Worm (Caenorhabditis elegans) whole organism, young adult: ENCODE results near the gene grl-9.

Experiments
- B0019.2 ChIP-seq: fragments of 200-800 bp; sonication (Bioruptor generic); conservative IDR thresholded peaks from 2 replicates; pipeline ENCODE4 v1.3.6; 2022; ENCODE audit warnings: missing genetic modification reagents, missing genetic modification characterization, missing compliant biosample characterization
- F10E7.11 ChIP-seq: sonication (generic microtip); optimal IDR thresholded peaks from 2 replicates; lab custom pipeline; 2017; ENCODE audit warnings: mild to moderate bottlenecking, missing genetic modification characterization, moderate library complexity, missing compliant biosample characterization
- F33H1.4 ChIP-seq: fragments of 200-800 bp; sonication (Bioruptor generic); IDR thresholded peaks from 2 replicates; pipeline ENCODE4 v1.3.6; 2022; ENCODE audit warnings: missing genetic modification reagents, missing genetic modification characterization, missing compliant biosample characterization
- F55B11.4 ChIP-seq: sonication (generic microtip); optimal IDR thresholded peaks from 2 replicates; lab custom pipeline; 2016; ENCODE audit warnings: missing compliant biosample characterization, missing genetic modification characterization, borderline replicate concordance; ENCODE audit not compliant: insufficient read depth
- F57C9.4 ChIP-seq: sonication (generic microtip); optimal IDR thresholded peaks from 2 replicates; lab custom pipeline; 2017; ENCODE audit warnings: mild to moderate bottlenecking, missing genetic modification characterization, missing compliant biosample characterization
- K11D2.4 ChIP-seq: fragments of 200-800 bp; sonication (Bioruptor generic); IDR thresholded peaks from 2 replicates; pipeline ENCODE4 v1.3.6; 2022; ENCODE audit warnings: missing genetic modification reagents, missing genetic modification characterization, missing compliant biosample characterization
- T26A5.8 ChIP-seq: sonication (generic microtip); optimal IDR thresholded peaks from 2 replicates; lab custom pipeline; 2016; ENCODE audit warnings: missing genetic modification characterization, missing compliant biosample characterization
- Y95B8A.8 ChIP-seq: fragments of 200-800 bp; sonication (Bioruptor generic); IDR thresholded peaks from 2 replicates; pipeline ENCODE4 v1.3.6; 2022; ENCODE audit warnings: missing genetic modification reagents, missing genetic modification characterization, missing compliant biosample characterization
- ZK185.1 ChIP-seq: sonication (generic microtip); optimal IDR thresholded peaks from 2 replicates; lab custom pipeline; 2016; ENCODE audit warnings: mild to moderate bottlenecking, missing genetic modification characterization, missing compliant biosample characterization; ENCODE audit not compliant: poor library complexity, severe bottlenecking
- akir-1 ChIP-seq: fragments of 200-800 bp; sonication (Bioruptor generic); optimal IDR thresholded peaks from 2 replicates; lab custom pipeline; 2018; ENCODE audit warnings: mild to moderate bottlenecking, missing genetic modification characterization, moderate library complexity, missing compliant biosample characterization
- bed-2 ChIP-seq: fragments of 200-800 bp; sonication (Bioruptor generic); IDR thresholded peaks from 2 replicates; pipeline ENCODE4 v1.3.6; 2022; ENCODE audit warnings: missing genetic modification reagents, missing genetic modification characterization, missing compliant biosample characterization
- ceh-40 ChIP-seq: fragments of 200-800 bp; sonication (Bioruptor generic); IDR thresholded peaks from 2 replicates; pipeline ENCODE4 v1.3.6; 2022; ENCODE audit warnings: missing genetic modification characterization, missing compliant biosample characterization
- dox-1 ChIP-seq: fragments of 200-800 bp; sonication (Bioruptor generic); IDR thresholded peaks from 2 replicates; pipeline ENCODE4 v1.3.6; 2022; ENCODE audit warnings: missing genetic modification reagents, missing genetic modification characterization, missing compliant biosample characterization
- dpff-1 ChIP-seq: sonication (generic microtip); optimal IDR thresholded peaks from 2 replicates; lab custom pipeline; 2017; ENCODE audit warnings: mild to moderate bottlenecking, missing genetic modification characterization, missing compliant biosample characterization
- efl-1 ChIP-seq: fragments of 150-350 bp; optimal IDR thresholded peaks from 2 replicates; lab custom pipeline; 2014; ENCODE audit warnings: missing biosample characterization, missing genetic modification reagents, missing genetic modification characterization
- egl-18 ChIP-seq: fragments of 200-800 bp; sonication (Bioruptor generic); IDR thresholded peaks from 2 replicates; pipeline ENCODE4 v1.3.6; 2022; ENCODE audit warnings: missing genetic modification reagents, missing genetic modification characterization, missing compliant biosample characterization
- egrh-3 ChIP-seq: fragments of 200-800 bp; sonication (Bioruptor generic); IDR thresholded peaks from 2 replicates; pipeline ENCODE4 v1.3.6; 2022; ENCODE audit warnings: missing genetic modification reagents, missing genetic modification characterization, missing compliant biosample characterization
- fkh-3 ChIP-seq: sonication (generic microtip); optimal IDR thresholded peaks from 2 replicates; lab custom pipeline; 2016; ENCODE audit warnings: mild to moderate bottlenecking, missing genetic modification characterization, missing compliant biosample characterization
- hlh-12 ChIP-seq: sonication (generic microtip); optimal IDR thresholded peaks from 2 replicates; lab custom pipeline; 2016; ENCODE audit warnings: missing genetic modification characterization, missing compliant biosample characterization
- hmg-20 ChIP-seq: fragments of 200-800 bp; sonication (Bioruptor generic); IDR thresholded peaks from 2 replicates; pipeline ENCODE4 v1.3.6; 2022; ENCODE audit warnings: missing genetic modification reagents, missing genetic modification characterization, missing compliant biosample characterization
- hsf-1 ChIP-seq: fragments of 200-800 bp; sonication (Bioruptor generic); IDR thresholded peaks from 2 replicates; pipeline ENCODE4 v1.3.6; 2022; ENCODE audit warnings: missing genetic modification reagents, missing genetic modification characterization, missing compliant biosample characterization
- lin-26 ChIP-seq: fragments of 200-800 bp; sonication (Bioruptor generic); IDR thresholded peaks from 2 replicates; pipeline ENCODE4 v1.3.6; 2022; ENCODE audit warnings: missing genetic modification reagents, missing genetic modification characterization, missing compliant biosample characterization
- lin-35 ChIP-seq, 3 experiments: fragments of 150-350 bp in 2 of 3; sonication (generic microtip) in 1 of 3; optimal IDR thresholded peaks; 2 replicates each; lab custom pipeline; 2014 to 2018; ENCODE audit warnings: missing biosample characterization in 3 of 3, missing genetic modification characterization in 3 of 3, missing genetic modification reagents in 3 of 3
- lin-54 ChIP-seq: fragments of 200-800 bp; sonication (Bioruptor generic); optimal IDR thresholded peaks from 2 replicates; lab custom pipeline; 2018; ENCODE audit warnings: mild to moderate bottlenecking, missing genetic modification characterization, missing compliant biosample characterization
- madf-6 ChIP-seq: fragments of 200-800 bp; sonication (Bioruptor generic); IDR thresholded peaks from 2 replicates; pipeline ENCODE4 v1.3.6; 2022; ENCODE audit warnings: missing genetic modification reagents, missing genetic modification characterization, missing compliant biosample characterization
- madf-8 ChIP-seq: fragments of 200-800 bp; sonication (Bioruptor generic); conservative IDR thresholded peaks from 2 replicates; pipeline ENCODE4 v1.3.6; 2022; ENCODE audit warnings: missing genetic modification reagents, missing genetic modification characterization, missing compliant biosample characterization
- mel-28 ChIP-seq: sonication (generic microtip); optimal IDR thresholded peaks from 2 replicates; lab custom pipeline; 2016; ENCODE audit warnings: borderline replicate concordance, mild to moderate bottlenecking, missing genetic modification characterization, missing compliant biosample characterization
- nhr-27 ChIP-seq: fragments of 200-800 bp; sonication (Bioruptor generic); optimal IDR thresholded peaks from 2 replicates; lab custom pipeline; 2018; ENCODE audit warnings: mild to moderate bottlenecking, missing genetic modification characterization, moderate library complexity, missing compliant biosample characterization
- rec-8 ChIP-seq, 2 experiments: sonication (generic microtip); optimal IDR thresholded peaks; 2 replicates each; lab custom pipeline; 2016; ENCODE audit warnings: mild to moderate bottlenecking in 2 of 2, missing genetic modification characterization in 2 of 2, missing genetic modification reagents in 2 of 2, missing genotype in 2 of 2, missing biosample characterization in 1 of 2, missing compliant biosample characterization in 1 of 2, moderate library complexity in 1 of 2
- repo-1 ChIP-seq: sonication (generic microtip); optimal IDR thresholded peaks from 2 replicates; lab custom pipeline; 2017; ENCODE audit warnings: mild to moderate bottlenecking, missing genetic modification characterization, missing compliant biosample characterization
- sea-2 ChIP-seq: fragments of 200-800 bp; sonication (Bioruptor generic); IDR thresholded peaks from 2 replicates; pipeline ENCODE4 v1.3.6; 2022; ENCODE audit warnings: missing genetic modification characterization, missing compliant biosample characterization
- snpc-3.4 ChIP-seq: sonication (generic microtip); optimal IDR thresholded peaks from 2 replicates; lab custom pipeline; 2017; ENCODE audit warnings: missing genetic modification characterization, mild to moderate bottlenecking, missing compliant biosample characterization, antibody characterized with exemption, moderate library complexity, missing genotype, missing genetic modification reagents
- tbp1 ChIP-seq: fragments of 200-800 bp; sonication (Bioruptor generic); optimal IDR thresholded peaks from 2 replicates; lab custom pipeline; 2018; ENCODE audit warnings: mild to moderate bottlenecking, missing genetic modification characterization, missing compliant biosample characterization
- zim-3 ChIP-seq: sonication (generic microtip); optimal IDR thresholded peaks from 2 replicates; lab custom pipeline; 2017; ENCODE audit warnings: mild to moderate bottlenecking, missing genetic modification characterization, moderate library complexity, missing compliant biosample characterization
- ztf-28 ChIP-seq: fragments of 200-800 bp; sonication (Bioruptor generic); IDR thresholded peaks from 2 replicates; pipeline ENCODE4 v1.3.6; 2022; ENCODE audit warnings: missing genetic modification reagents, missing genetic modification characterization, missing compliant biosample characterization

Gene grl-9

DNA sequence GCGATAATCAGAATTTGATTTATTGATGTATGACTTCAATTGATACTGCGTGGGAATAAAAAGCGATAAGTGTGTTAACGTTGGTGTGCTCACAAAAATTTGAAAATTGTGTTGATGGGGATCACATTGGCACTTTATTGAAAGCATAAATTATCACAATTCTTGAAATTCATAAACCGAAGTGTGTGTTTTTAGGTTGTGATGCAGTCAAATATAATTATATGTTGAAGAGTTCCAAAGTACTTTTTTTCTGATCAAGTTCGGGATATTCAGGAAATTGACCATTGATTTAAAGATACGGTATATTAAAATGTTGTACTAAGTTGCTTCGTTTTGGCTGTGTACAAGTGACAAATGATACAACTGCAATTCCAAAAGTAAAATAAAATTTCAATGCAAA lies 44.2 kb upstream of the grl-9 start, which contains the start of gene srh-28:
Gene srh-28, minus strand, starts transcription at position 101 of the 400 bp plus-strand sequence.
- TF ChIP-seq sea-2 (GFP tag; lab: Robert Waterston, UW) (no peak), F57C9.4 (no peak), repo-1 (tag; lab: Kevin White, UChicago) (no peak), madf-6 (GFP tag; lab: Robert Waterston, UW) (no peak), snpc-3.4 (tag; lab: Kevin White, UChicago) (no peak), akir-1 (GFP tag; lab: Kevin White, UChicago) (no peak), egl-18 (GFP tag; lab: Robert Waterston, UW) (no peak), ceh-40 (GFP tag; lab: Robert Waterston, UW) (no peak), F33H1.4 (GFP tag; lab: Robert Waterston, UW) (no peak)
- TF ChIP-seq, all 124 proteins: peak for 0

DNA sequence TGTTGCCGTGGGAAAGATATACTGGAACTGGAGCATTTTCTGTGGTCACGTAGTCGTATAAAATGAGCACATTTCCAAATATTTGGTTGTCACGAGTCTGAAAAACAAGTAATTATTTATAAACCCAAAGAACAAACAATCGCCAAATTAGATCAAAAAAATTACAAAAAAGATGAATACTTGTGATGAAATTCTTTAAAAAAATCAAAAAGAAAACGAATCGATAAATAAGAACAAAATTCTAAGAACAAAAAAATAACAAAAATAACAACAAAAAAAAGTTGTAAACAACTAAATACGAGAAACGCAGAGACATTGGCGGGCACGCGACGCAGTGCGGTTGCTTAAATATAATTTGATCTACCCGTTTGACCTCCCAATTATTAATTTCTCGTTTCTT lies 42.2 kb upstream of the grl-9 start, which contains the start of gene ZC404.16:
Gene ZC404.16, minus strand, starts transcription at position 101 of the 400 bp plus-strand sequence.
- TF ChIP-seq rec-8 (tag; optimal IDR thresholded peaks at IDR 0.05; lab: Kevin White, UChicago): no peak
- no peak for TF ChIP-seq fkh-3 (tag; lab: Kevin White, UChicago)
- no peak for TF ChIP-seq Y95B8A.8 (GFP tag; lab: Robert Waterston, UW)
- TF ChIP-seq ZK185.1 (tag; lab: Kevin White, UChicago): no peak
- peak; percentile 64 for TF ChIP-seq madf-6 (GFP tag; lab: Robert Waterston, UW)
- TF ChIP-seq lin-26 (GFP tag; lab: Robert Waterston, UW): no peak
- no peak for TF ChIP-seq lin-54 (GFP tag; lab: Kevin White, UChicago)
- TF ChIP-seq F55B11.4 (tag; lab: Kevin White, UChicago): no peak
- peak; percentile 39 for TF ChIP-seq efl-1 (GFP tag; lab: Kevin White, UChicago)

DNA sequence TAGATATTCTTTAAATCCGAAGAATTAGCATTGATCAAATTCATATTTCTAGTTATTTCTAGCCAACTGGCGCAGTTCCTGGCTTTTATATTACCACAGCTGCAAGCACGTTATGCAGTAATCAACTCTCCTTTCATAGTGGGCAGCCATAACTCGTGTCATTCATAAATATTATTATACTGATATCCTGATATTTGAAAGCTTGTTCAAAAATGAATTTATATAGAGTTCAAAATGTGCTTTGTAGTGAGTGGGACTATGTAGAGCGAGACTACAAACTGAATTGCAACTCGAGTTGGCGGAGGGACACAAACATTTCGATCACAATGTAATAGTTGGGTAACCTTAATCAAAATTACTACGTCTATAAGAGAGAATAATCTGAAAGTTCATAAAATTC lies 40.2 kb upstream of the grl-9 start, which contains the start of gene srh-30:
Gene srh-30, minus strand, starts transcription at position 101 of the 400 bp plus-strand sequence.
- TF ChIP-seq hlh-12 (tag; lab: Kevin White, UChicago) (no peak), tbp1 (GFP tag; lab: Kevin White, UChicago) (no peak), ztf-28 (GFP tag; lab: Robert Waterston, UW) (no peak), dpff-1 (tag; lab: Kevin White, UChicago) (no peak), madf-8 (no peak), bed-2 (GFP tag; lab: Robert Waterston, UW) (no peak), K11D2.4 (GFP tag; lab: Robert Waterston, UW) (no peak)

DNA sequence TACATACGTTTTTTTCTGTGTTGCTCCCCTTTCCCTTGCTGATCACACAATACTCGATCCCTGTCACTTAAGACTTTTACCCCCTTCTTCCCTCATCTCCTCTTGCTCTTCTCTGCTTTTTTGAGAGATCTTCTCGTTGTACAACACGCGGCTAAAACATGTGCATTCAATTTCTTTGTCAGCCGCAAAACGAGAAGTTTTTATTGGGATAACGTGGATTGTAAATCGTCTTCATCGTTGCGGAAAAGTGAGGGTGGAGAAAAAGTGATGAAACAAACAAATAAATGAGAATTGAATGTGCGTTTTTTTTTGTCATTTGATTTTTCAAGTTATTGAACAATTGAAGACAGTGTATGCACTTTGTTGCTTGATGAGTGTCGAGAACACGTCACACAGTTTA lies 37.9 kb upstream of the grl-9 start:
- TF ChIP-seq F10E7.11: no peak
- TF ChIP-seq mel-28 (tag; lab: Kevin White, UChicago): no peak
- no peak for TF ChIP-seq hsf-1 (GFP tag; lab: Robert Waterston, UW)
- no peak for TF ChIP-seq hmg-20 (GFP tag; lab: Robert Waterston, UW)
- TF ChIP-seq dox-1 (GFP tag; lab: Robert Waterston, UW): no peak
- TF ChIP-seq nhr-27 (tag; lab: Kevin White, UChicago): no peak
- TF ChIP-seq T26A5.8: no peak
- TF ChIP-seq lin-35 (GFP tag; optimal IDR thresholded peaks at IDR 0.05; lab: Kevin White, UChicago): no peak
- no peak for TF ChIP-seq egrh-3 (GFP tag; lab: Robert Waterston, UW)
- TF ChIP-seq B0019.2 (GFP tag; lab: Robert Waterston, UW): no peak
- no peak for TF ChIP-seq zim-3 (tag; lab: Kevin White, UChicago)
